Worm (Caenorhabditis elegans): Measurements from ENCODE around the gene C09B8.8.

Gene C09B8.8

DNA sequence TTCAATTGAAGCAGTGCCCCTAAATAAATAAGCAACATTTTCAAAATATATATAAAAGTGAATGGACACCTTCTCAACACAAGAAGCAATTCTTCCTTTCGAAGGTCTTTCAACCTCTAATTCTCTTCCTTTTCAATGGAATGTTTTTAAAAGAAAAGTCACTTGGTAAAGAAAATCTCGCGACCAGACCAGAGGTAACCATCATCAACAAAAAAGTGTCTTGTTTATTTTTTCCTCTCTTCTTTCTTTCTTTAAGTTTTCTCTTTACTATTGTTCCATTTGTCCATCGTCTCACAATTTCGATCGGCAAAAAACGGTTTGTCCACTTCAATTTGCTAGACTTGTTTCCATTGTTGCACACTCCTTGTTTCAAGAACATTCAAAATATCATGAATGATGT is at the start of gene C09B8.8:
C09B8.8 (plus strand) TSS at position 397 of the 400 bp plus-strand sequence.
- TF ChIP-seq elt-1 (tag; optimal IDR thresholded peaks at IDR 0.05; ENCODE audit: borderline replicate concordance, insufficient read depth) (no peak), bed-3 (GFP tag; optimal IDR thresholded peaks at IDR 0.05) (no peak), snpc-4 (tag; optimal IDR thresholded peaks at IDR 0.05) (no peak), M03D4.4 (tag; optimal IDR thresholded peaks at IDR 0.05) (no peak), nhr-2 (tag; optimal IDR thresholded peaks at IDR 0.05) (no peak), mab-5 (tag; optimal IDR thresholded peaks at IDR 0.05) (no peak), zip-8 (tag; optimal IDR thresholded peaks at IDR 0.05) (no peak), nhr-237 (tag; optimal IDR thresholded peaks at IDR 0.05) (no peak), lin-13 (tag; optimal IDR thresholded peaks at IDR 0.05) (no peak), pha-4 (tag; optimal IDR thresholded peaks at IDR 0.05) (no peak), ces-1 (GFP tag; optimal IDR thresholded peaks at IDR 0.05) (no peak), elt-3 (tag; optimal IDR thresholded peaks at IDR 0.05) (no peak), ham-2 (GFP tag; optimal IDR thresholded peaks at IDR 0.05) (no peak)

- TF ChIP-seq hlh-1 (tag; optimal IDR thresholded peaks at IDR 0.05) (no peak), nhr-28 (tag; optimal IDR thresholded peaks at IDR 0.05) (no peak), ceh-83 (GFP tag; optimal IDR thresholded peaks at IDR 0.05) (no peak), lin-32 (GFP tag; optimal IDR thresholded peaks at IDR 0.05) (no peak), ham-2 (GFP tag; optimal IDR thresholded peaks at IDR 0.05) (no peak), ceh-43 (GFP tag; optimal IDR thresholded peaks at IDR 0.05) (no peak), mls-2 (tag; optimal IDR thresholded peaks at IDR 0.05) (no peak), sptf-1 (tag; optimal IDR thresholded peaks at IDR 0.05) (no peak), nhr-76 (tag; optimal IDR thresholded peaks at IDR 0.05) (no peak), flh-1 (GFP tag; optimal IDR thresholded peaks at IDR 0.05) (no peak), unc-62 (GFP tag; optimal IDR thresholded peaks at IDR 0.05) (no peak), elt-1 (tag; optimal IDR thresholded peaks at IDR 0.05; ENCODE audit: borderline replicate concordance, insufficient read depth) (no peak), sem-2 (GFP tag; optimal IDR thresholded peaks at IDR 0.05) (no peak), zip-8 (tag; optimal IDR thresholded peaks at IDR 0.05) (no peak), ces-1 (GFP tag; optimal IDR thresholded peaks at IDR 0.05) (no peak), nhr-12 (tag; optimal IDR thresholded peaks at IDR 0.05) (no peak), nhr-2 (tag; optimal IDR thresholded peaks at IDR 0.05) (no peak), elt-3 (tag; optimal IDR thresholded peaks at IDR 0.05) (no peak)
Observed at ce11 chrX:5972212-5972611, 43.1 kb upstream of the C09B8.8 start.

ce11 chrX:5975228-5975627 is 40.1 kb upstream of the C09B8.8 start:
- TF ChIP-seq nhr-76 (tag; optimal IDR thresholded peaks at IDR 0.05) (no peak), M03D4.4 (tag; optimal IDR thresholded peaks at IDR 0.05) (no peak), ces-1 (GFP tag; optimal IDR thresholded peaks at IDR 0.05) (peak; percentile 93)

- TF ChIP-seq lin-13 (tag; optimal IDR thresholded peaks at IDR 0.05) (no peak), sem-2 (GFP tag; optimal IDR thresholded peaks at IDR 0.05) (no peak), lin-32 (GFP tag; optimal IDR thresholded peaks at IDR 0.05) (no peak), elt-3 (tag; optimal IDR thresholded peaks at IDR 0.05) (no peak), hlh-1 (tag; optimal IDR thresholded peaks at IDR 0.05) (no peak), blmp-1 (tag; optimal IDR thresholded peaks at IDR 0.05) (no peak), ham-2 (GFP tag; optimal IDR thresholded peaks at IDR 0.05) (no peak), cnd-1 (tag; optimal IDR thresholded peaks at IDR 0.05) (no peak), drap-1 (GFP tag; optimal IDR thresholded peaks at IDR 0.05) (no peak), ceh-39 (tag; optimal IDR thresholded peaks at IDR 0.05) (no peak), snpc-4 (tag; optimal IDR thresholded peaks at IDR 0.05) (no peak), zip-8 (tag; optimal IDR thresholded peaks at IDR 0.05) (no peak), sptf-1 (tag; optimal IDR thresholded peaks at IDR 0.05) (no peak), mab-5 (tag; optimal IDR thresholded peaks at IDR 0.05) (no peak)
Observed at ce11 chrX:5975726-5976125, 39.6 kb upstream of the C09B8.8 start.

- TF ChIP-seq sptf-1 (tag; optimal IDR thresholded peaks at IDR 0.05): no peak
- no peak for TF ChIP-seq mep-1 (tag; optimal IDR thresholded peaks at IDR 0.05)
- TF ChIP-seq zip-8 (tag; optimal IDR thresholded peaks at IDR 0.05): no peak
- no peak for TF ChIP-seq sem-2 (GFP tag; optimal IDR thresholded peaks at IDR 0.05)
- no peak for TF ChIP-seq bed-3 (GFP tag; optimal IDR thresholded peaks at IDR 0.05)
- no peak for TF ChIP-seq unc-39 (tag; optimal IDR thresholded peaks at IDR 0.05)
- TF ChIP-seq blmp-1 (tag; optimal IDR thresholded peaks at IDR 0.05): no peak
- TF ChIP-seq lin-32 (GFP tag; optimal IDR thresholded peaks at IDR 0.05): no peak
- no peak for TF ChIP-seq mls-2 (tag; optimal IDR thresholded peaks at IDR 0.05)
- TF ChIP-seq ces-1 (GFP tag; optimal IDR thresholded peaks at IDR 0.05): peak; percentile 67
- no peak for TF ChIP-seq drap-1 (GFP tag; optimal IDR thresholded peaks at IDR 0.05)
- peak; percentile 83 for TF ChIP-seq unc-120 (tag; optimal IDR thresholded peaks at IDR 0.05; ENCODE audit: poor library complexity, severe bottlenecking)
- no peak for TF ChIP-seq snpc-4 (tag; optimal IDR thresholded peaks at IDR 0.05)
- no peak for TF ChIP-seq nhr-76 (tag; optimal IDR thresholded peaks at IDR 0.05)
- peak; percentile 5 for TF ChIP-seq unc-62 (GFP tag; optimal IDR thresholded peaks at IDR 0.05)
- TF ChIP-seq nhr-12 (tag; optimal IDR thresholded peaks at IDR 0.05): no peak
- no peak for TF ChIP-seq flh-1 (GFP tag; optimal IDR thresholded peaks at IDR 0.05)
- TF ChIP-seq elt-3 (tag; optimal IDR thresholded peaks at IDR 0.05): no peak
- TF ChIP-seq elt-1 (tag; optimal IDR thresholded peaks at IDR 0.05; ENCODE audit: borderline replicate concordance, insufficient read depth): no peak
Observed at ce11 chrX:5976206-5976960, 38.9 kb upstream of the C09B8.8 start.

Measured in whole organism, mixed stage, embryonic.